Fruit fly (Drosophila melanogaster): ENCODE data around the gene tzn.

tzn gene

dm6 chr3L:20826950-20827910 lies 28.8 kb downstream of the tzn start:
- TF ChIP-seq CG17801 (GFP tag; optimal IDR thresholded peaks at IDR 0.05; ENCODE audit: partially characterized antibody): no peak

- TF ChIP-seq CG17801 (GFP tag; optimal IDR thresholded peaks at IDR 0.05; ENCODE audit: partially characterized antibody): no peak
These were observed 29.5 kb downstream of the tzn start for dm6 chr3L:20827962-20828361.

- no peak for TF ChIP-seq CG17801 (GFP tag; optimal IDR thresholded peaks at IDR 0.05; ENCODE audit: partially characterized antibody)
These were observed 31.9 kb downstream of the tzn start for dm6 chr3L:20830361-20830760.

- no peak for TF ChIP-seq CG17801 (GFP tag; optimal IDR thresholded peaks at IDR 0.05; ENCODE audit: partially characterized antibody)
These were observed 35.7 kb downstream of the tzn start for dm6 chr3L:20834150-20834549.

dm6 chr3L:20835882-20836281 lies 37.4 kb downstream of the tzn start, which contains the start of gene CG3288:
TSS of gene CG3288 (plus strand) at chr3L:20836182.
- TF ChIP-seq CG17801 (GFP tag; optimal IDR thresholded peaks at IDR 0.05; ENCODE audit: partially characterized antibody): no peak

dm6 chr3L:20837040-20837830 lies 38.8 kb downstream of the tzn start, which contains the start of gene CG13255:
TSS of gene CG13255 (plus strand) at chr3L:20837488.
- TF ChIP-seq CG17801 (GFP tag; optimal IDR thresholded peaks at IDR 0.05; ENCODE audit: partially characterized antibody): no peak

dm6 chr3L:20837831-20838301 lies 39.4 kb downstream of the tzn start:
- no peak for TF ChIP-seq CG17801 (GFP tag; optimal IDR thresholded peaks at IDR 0.05; ENCODE audit: partially characterized antibody)

- no peak for TF ChIP-seq CG17801 (GFP tag; optimal IDR thresholded peaks at IDR 0.05; ENCODE audit: partially characterized antibody)
These were observed 43.1 kb downstream of the tzn start, which contains the start of the genes CSN3 and CG11456 for dm6 chr3L:20841465-20842109. TSS of gene CSN3 (minus strand) at chr3L:20841576. TSS of gene CG11456 (plus strand) at chr3L:20841987.

- no peak for TF ChIP-seq CG17801 (GFP tag; optimal IDR thresholded peaks at IDR 0.05; ENCODE audit: partially characterized antibody)
These were observed 50.1 kb downstream of the tzn start for dm6 chr3L:20848572-20848971.

Data from ovary, adult (tissue).